Fruit fly (Drosophila melanogaster) whole organism, embryonic: ENCODE measurements around the gene swa.
A peak's percentile ranks its signal among the peaks of the same experiment; 100 is the strongest.

Experiments
- Adf1 ChIP-seq: fragments of 200-800 bp; sonication (Bioruptor generic); IDR thresholded peaks from 2 replicates; pipeline ENCODE4 v1.3.6; 2022; ENCODE audit warnings: missing biosample characterization, missing genetic modification characterization
- Aef1 ChIP-seq: fragments of 200-800 bp; sonication (Bioruptor generic); IDR thresholded peaks from 3 replicates; pipeline ENCODE4 v1.3.6; 2022; ENCODE audit warnings: missing biosample characterization, missing genetic modification characterization
- Bgb ChIP-seq: fragments of 200-800 bp; sonication (Bioruptor generic); IDR thresholded peaks from 2 replicates; pipeline ENCODE4 v1.3.6; 2022; ENCODE audit warnings: missing biosample characterization, missing genetic modification characterization; ENCODE audit not compliant: partially characterized antibody
- BtbVII ChIP-seq: fragments of 200-800 bp; sonication (Bioruptor generic); optimal IDR thresholded peaks from 3 replicates; lab custom pipeline; 2017; ENCODE audit warnings: missing biosample characterization, mild to moderate bottlenecking, missing genetic modification characterization
- CG10267 ChIP-seq: fragments of 200-800 bp; sonication (Bioruptor generic); optimal IDR thresholded peaks from 2 replicates; lab custom pipeline; 2018; ENCODE audit warnings: missing biosample characterization, mild to moderate bottlenecking, missing genetic modification characterization, moderate library complexity
- CG11093 ChIP-seq: fragments of 200-800 bp; sonication (Bioruptor generic); IDR thresholded peaks from 3 replicates; pipeline ENCODE4 v1.3.6; 2022; ENCODE audit warnings: missing biosample characterization, missing genetic modification characterization
- CG11560 ChIP-seq: fragments of 200-800 bp; sonication (Bioruptor generic); IDR thresholded peaks from 3 replicates; pipeline ENCODE4 v1.3.6; 2022; ENCODE audit warnings: missing biosample characterization, missing genetic modification characterization
- CG12659 ChIP-seq: fragments of 200-800 bp; sonication (Bioruptor generic); optimal IDR thresholded peaks from 3 replicates; lab custom pipeline; 2017; ENCODE audit warnings: mild to moderate bottlenecking, missing biosample characterization, missing genetic modification reagents, missing genetic modification characterization
- CG13123 ChIP-seq: fragments of 200-800 bp; sonication (Bioruptor generic); optimal IDR thresholded peaks from 2 replicates; lab custom pipeline; 2016; ENCODE audit warnings: missing biosample characterization, missing genetic modification characterization
- CG16815 ChIP-seq: fragments of 200-800 bp; sonication (Bioruptor generic); optimal IDR thresholded peaks from 3 replicates; lab custom pipeline; 2017; ENCODE audit warnings: missing biosample characterization, mild to moderate bottlenecking, missing genetic modification characterization
- CG17186 ChIP-seq: fragments of 200-800 bp; sonication (Bioruptor generic); optimal IDR thresholded peaks from 3 replicates; lab custom pipeline; 2017; ENCODE audit warnings: missing biosample characterization, missing genetic modification reagents, missing genetic modification characterization
- CG18262 ChIP-seq: fragments of 200-800 bp; optimal IDR thresholded peaks from 3 replicates; lab custom pipeline; 2019; ENCODE audit warnings: missing biosample characterization, mild to moderate bottlenecking, missing genetic modification characterization, moderate library complexity
- CG18764 ChIP-seq: fragments of 200-800 bp; sonication (Bioruptor generic); optimal IDR thresholded peaks from 3 replicates; lab custom pipeline; 2016; ENCODE audit warnings: missing biosample characterization, missing genetic modification characterization
- CG3065 ChIP-seq: fragments of 200-800 bp; sonication (Bioruptor generic); optimal IDR thresholded peaks from 2 replicates; lab custom pipeline; 2016; ENCODE audit warnings: missing biosample characterization, missing genetic modification characterization
- CG31365 ChIP-seq: fragments of 200-800 bp; sonication (Bioruptor generic); optimal IDR thresholded peaks from 2 replicates; lab custom pipeline; 2018; ENCODE audit warnings: missing biosample characterization, mild to moderate bottlenecking, missing genetic modification characterization
- CG32772 ChIP-seq: fragments of 200-800 bp; sonication (Bioruptor generic); IDR thresholded peaks from 2 replicates; pipeline ENCODE4 v1.3.6; 2022; ENCODE audit warnings: missing biosample characterization, missing genetic modification characterization
- CG33213 ChIP-seq: fragments of 200-800 bp; sonication (Bioruptor generic); optimal IDR thresholded peaks from 3 replicates; lab custom pipeline; 2016; ENCODE audit warnings: missing biosample characterization, missing genetic modification characterization
- CG34422 ChIP-seq: fragments of 200-800 bp; sonication (Bioruptor generic); IDR thresholded peaks from 3 replicates; pipeline ENCODE4 v1.3.6; 2022; ENCODE audit warnings: missing biosample characterization, missing genetic modification characterization
- CG3838 ChIP-seq: fragments of 200-800 bp; sonication (Bioruptor generic); optimal IDR thresholded peaks from 3 replicates; lab custom pipeline; 2016; ENCODE audit warnings: missing biosample characterization, missing genetic modification characterization
- CG3995 ChIP-seq: fragments of 200-800 bp; sonication (Bioruptor generic); optimal IDR thresholded peaks from 3 replicates; lab custom pipeline; 2016; ENCODE audit warnings: missing biosample characterization, missing genetic modification characterization
- CG4730 ChIP-seq: fragments of 200-800 bp; sonication (Bioruptor generic); IDR thresholded peaks from 2 replicates; pipeline ENCODE4 v1.3.6; 2022; ENCODE audit warnings: missing biosample characterization, missing genetic modification characterization
- CG7786 ChIP-seq: fragments of 200-800 bp; sonication (Bioruptor generic); optimal IDR thresholded peaks from 2 replicates; lab custom pipeline; 2016; ENCODE audit warnings: missing biosample characterization, missing genetic modification characterization
- CG7987 ChIP-seq: fragments of 200-800 bp; sonication (Bioruptor generic); optimal IDR thresholded peaks from 2 replicates; lab custom pipeline; 2018; ENCODE audit warnings: missing biosample characterization, mild to moderate bottlenecking, missing genetic modification characterization, moderate library complexity
- CHES-1-like ChIP-seq: fragments of 200-800 bp; sonication (Bioruptor generic); optimal IDR thresholded peaks from 2 replicates; lab custom pipeline; 2016; ENCODE audit warnings: missing biosample characterization, missing genetic modification characterization
- CrebB ChIP-seq: fragments of 200-800 bp; sonication (Bioruptor generic); optimal IDR thresholded peaks from 3 replicates; lab custom pipeline; 2018; ENCODE audit warnings: missing biosample characterization, mild to moderate bottlenecking, missing genetic modification characterization
- D19B ChIP-seq: fragments of 200-800 bp; sonication (Bioruptor generic); optimal IDR thresholded peaks from 2 replicates; lab custom pipeline; 2017; ENCODE audit warnings: missing biosample characterization, mild to moderate bottlenecking, missing genetic modification characterization
- Gsc ChIP-seq: fragments of 200-800 bp; sonication (Bioruptor generic); IDR thresholded peaks from 2 replicates; pipeline ENCODE4 v1.3.6; 2022; ENCODE audit warnings: missing biosample characterization, missing genetic modification characterization
- Mad ChIP-seq: fragments of 200-800 bp; sonication (Bioruptor generic); optimal IDR thresholded peaks from 2 replicates; lab custom pipeline; 2016; ENCODE audit warnings: missing biosample characterization, missing genetic modification characterization
- Nf-YC ChIP-seq: fragments of 200-800 bp; optimal IDR thresholded peaks from 3 replicates; lab custom pipeline; 2019; ENCODE audit warnings: missing biosample characterization, mild to moderate bottlenecking, missing genetic modification characterization, moderate library complexity
- PHDP ChIP-seq: fragments of 200-800 bp; sonication (Bioruptor generic); optimal IDR thresholded peaks from 3 replicates; lab custom pipeline; 2018; ENCODE audit warnings: missing biosample characterization, mild to moderate bottlenecking, missing genetic modification characterization, moderate library complexity
- Pdp1 ChIP-seq, 2 experiments: fragments of 200-800 bp; sonication (Bioruptor generic); optimal IDR thresholded peaks; 3 replicates each; lab custom pipeline; 2016; ENCODE audit warnings: missing biosample characterization in 2 of 2, missing genetic modification characterization in 2 of 2, mild to moderate bottlenecking in 1 of 2, moderate library complexity in 1 of 2
- br ChIP-seq: fragments of >200 bp; optimal IDR thresholded peaks from 2 replicates; lab custom pipeline; 2017
- cad ChIP-seq: fragments of >200 bp; optimal IDR thresholded peaks from 2 replicates; lab custom pipeline; 2017; ENCODE audit warnings: missing biosample characterization, missing genetic modification characterization
- caup ChIP-seq: fragments of 200-800 bp; sonication (Bioruptor generic); optimal IDR thresholded peaks from 3 replicates; lab custom pipeline; 2017; ENCODE audit warnings: missing biosample characterization, mild to moderate bottlenecking, missing genetic modification characterization, moderate library complexity; ENCODE audit not compliant: severe bottlenecking
- emc ChIP-seq: fragments of 200-800 bp; sonication (Bioruptor generic); optimal IDR thresholded peaks from 2 replicates; lab custom pipeline; 2016; ENCODE audit warnings: missing biosample characterization, missing genetic modification characterization
- fu2 ChIP-seq: fragments of 200-800 bp; sonication (Bioruptor generic); optimal IDR thresholded peaks from 2 replicates; lab custom pipeline; 2016; ENCODE audit warnings: missing biosample characterization, missing genetic modification characterization
- gcm ChIP-seq: fragments of 200-800 bp; sonication (Bioruptor generic); optimal IDR thresholded peaks from 2 replicates; lab custom pipeline; 2019; ENCODE audit warnings: missing biosample characterization, mild to moderate bottlenecking, missing genetic modification characterization, moderate library complexity
- hbn ChIP-seq: fragments of 200-800 bp; sonication (Bioruptor generic); IDR thresholded peaks from 2 replicates; pipeline ENCODE4 v1.3.6; 2022; ENCODE audit warnings: missing biosample characterization, missing genetic modification characterization; ENCODE audit not compliant: partially characterized antibody
- ind ChIP-seq: fragments of 200-800 bp; sonication (Bioruptor generic); optimal IDR thresholded peaks from 3 replicates; lab custom pipeline; 2016; ENCODE audit warnings: missing biosample characterization, missing genetic modification characterization
- insv ChIP-seq, 2 experiments: fragments of 200-800 bp; sonication (Bioruptor generic); optimal IDR thresholded peaks; 3 replicates each; lab custom pipeline; 2016 to 2018; ENCODE audit warnings: missing biosample characterization in 2 of 2, missing genetic modification characterization in 2 of 2
- jing ChIP-seq: fragments of 200-800 bp; sonication (Bioruptor generic); optimal IDR thresholded peaks from 2 replicates; lab custom pipeline; 2018; ENCODE audit warnings: missing biosample characterization, mild to moderate bottlenecking, missing genetic modification characterization
- nom ChIP-seq: fragments of 200-800 bp; sonication (Bioruptor generic); optimal IDR thresholded peaks from 2 replicates; lab custom pipeline; 2017; ENCODE audit warnings: missing biosample characterization, missing genetic modification characterization, mild to moderate bottlenecking, moderate library complexity, missing genetic modification reagents
- pho ChIP-seq: fragments of 200-800 bp; sonication (Bioruptor generic); optimal IDR thresholded peaks from 2 replicates; lab custom pipeline; 2016; ENCODE audit warnings: missing biosample characterization, missing genetic modification characterization
- phol ChIP-seq: fragments of 200-800 bp; sonication (Bioruptor generic); optimal IDR thresholded peaks from 3 replicates; lab custom pipeline; 2018; ENCODE audit warnings: missing biosample characterization, mild to moderate bottlenecking, missing genetic modification characterization, moderate library complexity
- prd ChIP-seq, 3 experiments: fragments of >200 bp in 2 of 3; fragments of 200-800 bp in 1 of 3; sonication (Bioruptor generic) in 1 of 3; optimal IDR thresholded peaks in 2 of 3; IDR thresholded peaks in 1 of 3; 2 replicates in 2 of 3; 3 replicates in 1 of 3; pipeline versions ENCODE4 v1.3.6 to Lab custom; 2017 to 2022; ENCODE audit warnings: missing biosample characterization in 1 of 3, missing genetic modification characterization in 1 of 3
- psq ChIP-seq: fragments of 200-800 bp; sonication (Bioruptor generic); optimal IDR thresholded peaks from 2 replicates; lab custom pipeline; 2017; ENCODE audit warnings: missing biosample characterization, missing genetic modification characterization
- rib ChIP-seq: fragments of 200-800 bp; sonication (Bioruptor generic); IDR thresholded peaks from 2 replicates; pipeline ENCODE4 v1.3.6; 2022; ENCODE audit warnings: missing biosample characterization, missing genetic modification characterization
- sd ChIP-seq: fragments of 200-800 bp; sonication (Bioruptor generic); optimal IDR thresholded peaks from 3 replicates; lab custom pipeline; 2018; ENCODE audit warnings: missing biosample characterization, mild to moderate bottlenecking, missing genetic modification characterization, moderate library complexity
- zfh2 ChIP-seq: fragments of 200-800 bp; sonication (Bioruptor generic); optimal IDR thresholded peaks from 2 replicates; lab custom pipeline; 2016; ENCODE audit warnings: missing biosample characterization, missing genetic modification characterization

The swa gene

DNA sequence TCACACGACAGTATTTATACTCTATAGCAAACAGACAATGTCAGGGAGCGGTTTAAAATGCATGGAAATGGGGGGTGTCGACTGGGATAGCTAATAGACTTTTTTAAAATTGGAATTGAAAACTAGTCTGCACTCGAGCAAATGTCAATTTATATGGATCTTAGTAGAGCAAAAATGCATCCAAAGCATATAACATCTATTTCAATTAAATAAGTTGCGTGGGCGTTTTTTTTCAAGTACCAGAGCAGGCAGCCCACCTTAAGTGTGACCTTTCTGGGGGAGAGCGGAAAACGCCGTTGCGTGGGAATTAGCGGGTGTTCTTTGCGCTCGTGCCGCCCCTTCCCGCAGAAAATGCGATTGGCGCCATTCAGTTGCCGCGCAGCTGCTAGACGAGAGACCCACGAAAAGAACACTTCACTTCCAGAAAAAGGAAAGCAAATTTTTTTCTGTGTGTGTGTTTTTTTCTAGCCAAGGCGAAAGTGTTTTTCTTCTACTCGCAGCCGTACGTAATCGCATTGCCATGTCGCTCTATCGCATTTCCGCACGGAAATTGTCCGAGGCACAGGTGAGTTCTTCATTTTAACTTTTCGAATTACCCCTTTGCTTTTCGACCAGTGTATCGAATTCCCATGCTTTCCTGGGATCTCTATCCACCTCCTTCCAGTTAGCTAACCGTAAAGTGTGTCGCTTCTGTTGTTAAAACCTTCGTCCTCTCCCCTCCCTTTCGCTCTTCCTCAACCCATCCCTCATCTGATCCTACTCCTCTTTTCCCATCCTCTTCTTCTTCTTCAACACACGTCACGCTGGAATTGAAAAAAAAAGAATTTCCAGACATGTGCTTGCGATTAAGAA lies 13.4 kb downstream of the swa start (continued):
- peak in 1 of 2 experiments; percentile 27 for TF ChIP-seq Pdp1 (GFP tag; optimal IDR thresholded peaks at IDR 0.05; lab: Kevin White, UChicago)
- peak; percentile 47 for TF ChIP-seq phol
- no peak for TF ChIP-seq CG3838 (GFP tag; lab: Kevin White, UChicago)
- TF ChIP-seq rib (GFP tag; lab: Robert Waterston, UW): peak; percentile 50; the same call in 1 of the 2 replicates
- TF ChIP-seq ind (GFP tag; lab: Kevin White, UChicago): no peak
- TF ChIP-seq insv (GFP tag; optimal IDR thresholded peaks at IDR 0.05; lab: Kevin White, UChicago): peak in 1 of 2 experiments; percentile 14
- no peak for TF ChIP-seq BtbVII
- TF ChIP-seq zfh2 (GFP tag; lab: Kevin White, UChicago): no peak
- no peak for TF ChIP-seq Mad (GFP tag; lab: Kevin White, UChicago)
- no peak for TF ChIP-seq CG18764 (GFP tag; lab: Kevin White, UChicago)
- TF ChIP-seq Gsc (GFP tag; lab: Robert Waterston, UW): no peak
- 0 out of 2 replicates have a peak, but pooled peaks have one; percentile 17 for TF ChIP-seq hbn
- TF ChIP-seq pho (GFP tag; lab: Kevin White, UChicago): peak; percentile 4
- no peak for TF ChIP-seq CG16815 (GFP tag; lab: Kevin White, UChicago)
- peak; percentile 34 for TF ChIP-seq CG10267 (tag; lab: Kevin White, UChicago)
- no peak for TF ChIP-seq sd (tag; lab: Kevin White, UChicago)
- no peak for TF ChIP-seq CG31365 (tag; lab: Kevin White, UChicago)
- TF ChIP-seq CG4730: no peak
- TF ChIP-seq CrebB: peak; percentile 1
- TF ChIP-seq caup (GFP tag; lab: Kevin White, UChicago): peak; percentile 46
- TF ChIP-seq CG32772 (GFP tag; lab: Robert Waterston, UW): no peak
- TF ChIP-seq CG3995 (GFP tag; lab: Kevin White, UChicago): peak; percentile 71
- no peak for TF ChIP-seq cad (GFP tag; lab: Kevin White, UChicago)
- TF ChIP-seq nom (GFP tag; lab: Kevin White, UChicago): peak; percentile 37
- peak; percentile 10 for TF ChIP-seq Nf-YC (tag; lab: Kevin White, UChicago)
- peak; percentile 56 for TF ChIP-seq CG12659
- TF ChIP-seq CG11560 (tag; lab: Robert Waterston, UW): no peak
- TF ChIP-seq Adf1: peak; percentile 61
- TF ChIP-seq CG11093 (GFP tag; lab: Robert Waterston, UW): no peak
- peak; percentile 34 for TF ChIP-seq CG3065
- peak; percentile 33 for TF ChIP-seq CG7987 (GFP tag; lab: Kevin White, UChicago)
- no peak for TF ChIP-seq fu2 (GFP tag; lab: Kevin White, UChicago)
- TF ChIP-seq Bgb (GFP tag; lab: Robert Waterston, UW): peak; percentile 43; the same call in 1 of the 2 replicates
- peak; percentile 35; the same call in 1 of the 3 replicates for TF ChIP-seq CG34422
- TF ChIP-seq CG13123 (GFP tag; lab: Kevin White, UChicago): no peak
- no peak for TF ChIP-seq jing (GFP tag; lab: Kevin White, UChicago)
- no peak for TF ChIP-seq Aef1 (GFP tag; lab: Robert Waterston, UW)
- TF ChIP-seq psq (GFP tag; lab: Kevin White, UChicago): no peak
- peak; percentile 90 for TF ChIP-seq CG17186 (GFP tag; lab: Kevin White, UChicago)
- TF ChIP-seq gcm (GFP tag; lab: Kevin White, UChicago): peak; percentile 16
- TF ChIP-seq PHDP: no peak
- no peak for TF ChIP-seq CG7786
- no peak for TF ChIP-seq CG18262 (tag; lab: Kevin White, UChicago)
- TF ChIP-seq D19B (GFP tag; lab: Kevin White, UChicago): no peak
- no peak for TF ChIP-seq prd (optimal IDR thresholded peaks at IDR 0.05; lab: Kevin White, UChicago)
- no peak for TF ChIP-seq prd (GFP tag; IDR thresholded peaks at IDR 0.05; lab: Robert Waterston, UW)
- no peak for TF ChIP-seq br (lab: Kevin White, UChicago)
- TF ChIP-seq CG33213 (GFP tag; lab: Kevin White, UChicago): no peak
- no peak for TF ChIP-seq CHES-1-like
- no peak for TF ChIP-seq emc (GFP tag; lab: Kevin White, UChicago)
